Worm (Caenorhabditis elegans): ENCODE data around the gene F42G4.5.

ce11 chrII:13065251-13065650, 8.0 kb upstream of the F42G4.5 start:
- TF ChIP-seq dao-5 (tag; optimal IDR thresholded peaks at IDR 0.05) (no peak), W03F9.2 (tag; optimal IDR thresholded peaks at IDR 0.05) (no peak)

Measured in whole organism, L4/young adult.